Worm (Caenorhabditis elegans) whole organism, early embryonic: ENCODE data around the gene irld-49.

Experiments used
- aly-1 ChIP-seq: sonication (generic microtip); optimal IDR thresholded peaks from 2 replicates; lab custom pipeline; 2016; ENCODE audit warnings: missing genetic modification characterization, missing compliant biosample characterization
- ama-1 ChIP-seq: fragments of 150-350 bp; optimal IDR thresholded peaks from 2 replicates; lab custom pipeline; 2014
- ets-7 ChIP-seq: sonication (generic microtip); optimal IDR thresholded peaks from 2 replicates; lab custom pipeline; 2016; ENCODE audit warnings: missing genotype, missing genetic modification characterization, missing compliant biosample characterization
- sea-1 ChIP-seq: fragments of 200-800 bp; sonication (Bioruptor generic); conservative IDR thresholded peaks from 2 replicates; pipeline ENCODE4 v1.3.6; 2022; ENCODE audit warnings: missing genetic modification characterization, missing compliant biosample characterization

DNA sequence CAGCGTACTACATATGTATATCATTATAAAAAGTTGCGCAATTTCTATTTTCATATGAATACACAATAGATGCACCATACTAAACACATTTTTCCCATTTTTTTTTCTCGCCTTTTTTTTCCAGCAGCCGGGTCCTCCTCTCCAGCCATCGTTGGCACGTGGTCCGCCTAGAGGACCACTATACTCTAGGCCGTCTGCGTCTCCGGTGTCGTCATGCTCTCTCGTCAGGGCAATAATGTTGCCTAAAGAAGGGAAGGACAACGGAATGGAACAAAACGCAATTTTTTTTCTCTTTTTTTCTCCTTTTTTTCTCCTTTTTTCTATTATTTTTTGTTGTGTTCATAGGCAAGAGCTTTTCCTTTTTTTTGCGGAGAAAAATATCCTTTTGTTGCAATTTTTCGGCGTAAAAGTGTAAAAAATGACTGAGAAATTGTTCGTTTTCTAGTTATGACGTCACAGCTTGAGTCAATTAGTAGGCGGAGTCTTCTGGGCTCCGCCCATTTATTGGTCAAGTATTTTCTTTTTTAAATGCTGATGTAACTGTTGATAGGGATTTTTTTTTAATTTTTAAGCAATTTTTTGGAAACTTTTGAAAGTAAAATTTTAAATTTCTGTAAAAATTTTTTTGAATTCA is 18.7 kb downstream of the irld-49 start:
- TF ChIP-seq aly-1 (tag; lab: Kevin White, UChicago) (no peak), ets-7 (tag; lab: Kevin White, UChicago) (no peak), ama-1 (lab: Kevin White, UChicago) (no peak), sea-1 (GFP tag; lab: Robert Waterston, UW) (no peak)
